Fruit fly (Drosophila melanogaster): ENCODE data around the gene Zmynd8.

Gene Zmynd8

dm6 chr3R:31689727-31690126 is 20.5 kb downstream of the Zmynd8 start:
- TF ChIP-seq Pif1B (GFP tag; optimal IDR thresholded peaks at IDR 0.05) (peak; percentile 37), CG14655 (GFP tag; optimal IDR thresholded peaks at IDR 0.05) (peak; percentile 87), CG8301 (tag; optimal IDR thresholded peaks at IDR 0.05) (peak; percentile 78), CG9948 (tag; optimal IDR thresholded peaks at IDR 0.05) (peak; percentile 76), CG13204 (GFP tag; optimal IDR thresholded peaks at IDR 0.05) (no peak), Ets98B (GFP tag; IDR thresholded peaks at IDR 0.05) (no peak), CG12605 (GFP tag; IDR thresholded peaks at IDR 0.05) (no peak), CG4496 (GFP tag; IDR thresholded peaks at IDR 0.05) (no peak), CG17806 (tag; optimal IDR thresholded peaks at IDR 0.05) (peak; percentile 49), Pif1A (GFP tag; optimal IDR thresholded peaks at IDR 0.05) (peak; percentile 47), CG34367 (tag; optimal IDR thresholded peaks at IDR 0.05) (peak; percentile 27), CG32121 (GFP tag; IDR thresholded peaks at IDR 0.05) (no peak), CG10348 (GFP tag; IDR thresholded peaks at IDR 0.05) (no peak), D1 (tag; optimal IDR thresholded peaks at IDR 0.05) (no peak), CG15710 (tag; optimal IDR thresholded peaks at IDR 0.05) (peak; percentile 28), rn (GFP tag; IDR thresholded peaks at IDR 0.05) (no peak), CG8159 (tag; optimal IDR thresholded peaks at IDR 0.05) (peak; percentile 42), fd96Ca (GFP tag; IDR thresholded peaks at IDR 0.05) (peak; percentile 37; the same call in 2 of the 3 replicates), Snoo (tag; optimal IDR thresholded peaks at IDR 0.05) (no peak), EcR (GFP tag; optimal IDR thresholded peaks at IDR 0.05) (no peak), gl (tag; optimal IDR thresholded peaks at IDR 0.05) (no peak)

dm6 chr3R:31690439-31690838 is 21.2 kb downstream of the Zmynd8 start:
- TF ChIP-seq CG13204 (GFP tag; optimal IDR thresholded peaks at IDR 0.05) = peak; percentile 23
- TF ChIP-seq Snoo (tag; optimal IDR thresholded peaks at IDR 0.05) = no peak
- peak; percentile 63 for TF ChIP-seq EcR (GFP tag; optimal IDR thresholded peaks at IDR 0.05)
- TF ChIP-seq CG17806 (tag; optimal IDR thresholded peaks at IDR 0.05) = no peak
- no peak for TF ChIP-seq CG12605 (GFP tag; IDR thresholded peaks at IDR 0.05)
- TF ChIP-seq CG4496 (GFP tag; IDR thresholded peaks at IDR 0.05) = no peak
- no peak for TF ChIP-seq Ets98B (GFP tag; IDR thresholded peaks at IDR 0.05)

dm6 chr3R:31696664-31697063 is 27.4 kb downstream of the Zmynd8 start:
- TF ChIP-seq CG34367 (tag; optimal IDR thresholded peaks at IDR 0.05) = no peak
- peak; percentile 27 for TF ChIP-seq CG14655 (GFP tag; optimal IDR thresholded peaks at IDR 0.05)

dm6 chr3R:31697606-31698005 is 28.3 kb downstream of the Zmynd8 start:
- TF ChIP-seq CG8159 (tag; optimal IDR thresholded peaks at IDR 0.05) = no peak
- no peak for TF ChIP-seq CG9948 (tag; optimal IDR thresholded peaks at IDR 0.05)
- TF ChIP-seq CG32121 (GFP tag; IDR thresholded peaks at IDR 0.05) = no peak
- TF ChIP-seq CG4496 (GFP tag; IDR thresholded peaks at IDR 0.05) = no peak
- TF ChIP-seq CG34367 (tag; optimal IDR thresholded peaks at IDR 0.05) = no peak
- no peak for TF ChIP-seq CG12605 (GFP tag; IDR thresholded peaks at IDR 0.05)
- no peak for TF ChIP-seq CG14655 (GFP tag; optimal IDR thresholded peaks at IDR 0.05)

dm6 chr3R:31698143-31698776 is 29.0 kb downstream of the Zmynd8 start:
- TF ChIP-seq CG12605 (GFP tag; IDR thresholded peaks at IDR 0.05) (peak; percentile 65), D1 (tag; optimal IDR thresholded peaks at IDR 0.05) (peak; percentile 80), fd96Ca (GFP tag; IDR thresholded peaks at IDR 0.05) (peak; percentile 68; the same call in 2 of the 3 replicates), CG4496 (GFP tag; IDR thresholded peaks at IDR 0.05) (peak; percentile 52; the same call in 1 of the 3 replicates), gl (tag; optimal IDR thresholded peaks at IDR 0.05) (peak; percentile 89), Pif1A (GFP tag; optimal IDR thresholded peaks at IDR 0.05) (peak; percentile 85), CG9948 (tag; optimal IDR thresholded peaks at IDR 0.05) (peak; percentile 91), CG32121 (GFP tag; IDR thresholded peaks at IDR 0.05) (no peak), CG8301 (tag; optimal IDR thresholded peaks at IDR 0.05) (peak; percentile 50), Snoo (tag; optimal IDR thresholded peaks at IDR 0.05) (peak; percentile 91), rn (GFP tag; IDR thresholded peaks at IDR 0.05) (no peak), CG14655 (GFP tag; optimal IDR thresholded peaks at IDR 0.05) (peak; percentile 78), CG34367 (tag; optimal IDR thresholded peaks at IDR 0.05) (peak; percentile 90), CG15710 (tag; optimal IDR thresholded peaks at IDR 0.05) (peak; percentile 90), CG8159 (tag; optimal IDR thresholded peaks at IDR 0.05) (peak; percentile 95), CG10348 (GFP tag; IDR thresholded peaks at IDR 0.05) (no peak), EcR (GFP tag; optimal IDR thresholded peaks at IDR 0.05) (peak; percentile 29), CG13204 (GFP tag; optimal IDR thresholded peaks at IDR 0.05) (peak; percentile 65), CG17806 (tag; optimal IDR thresholded peaks at IDR 0.05) (peak; percentile 94), Ets98B (GFP tag; IDR thresholded peaks at IDR 0.05) (0 out of 2 replicates have a peak, but pooled peaks have one; percentile 20), Pif1B (GFP tag; optimal IDR thresholded peaks at IDR 0.05) (peak; percentile 81)

- 0 out of 2 replicates have a peak, but pooled peaks have one; percentile 32 for TF ChIP-seq rn (GFP tag; IDR thresholded peaks at IDR 0.05)
- peak; percentile 72 for TF ChIP-seq fd96Ca (GFP tag; IDR thresholded peaks at IDR 0.05)
- TF ChIP-seq CG10348 (GFP tag; IDR thresholded peaks at IDR 0.05) = no peak
- TF ChIP-seq CG17806 (tag; optimal IDR thresholded peaks at IDR 0.05) = peak; percentile 71
- peak; percentile 64 for TF ChIP-seq CG15710 (tag; optimal IDR thresholded peaks at IDR 0.05)
- 0 out of 2 replicates have a peak, but pooled peaks have one; percentile 43 for TF ChIP-seq CG32121 (GFP tag; IDR thresholded peaks at IDR 0.05)
- no peak for TF ChIP-seq Snoo (tag; optimal IDR thresholded peaks at IDR 0.05)
- TF ChIP-seq CG12605 (GFP tag; IDR thresholded peaks at IDR 0.05) = peak; percentile 78
- no peak for TF ChIP-seq D1 (tag; optimal IDR thresholded peaks at IDR 0.05)
- TF ChIP-seq CG9948 (tag; optimal IDR thresholded peaks at IDR 0.05) = peak; percentile 81
- peak; percentile 60 for TF ChIP-seq CG8159 (tag; optimal IDR thresholded peaks at IDR 0.05)
- TF ChIP-seq gl (tag; optimal IDR thresholded peaks at IDR 0.05) = peak; percentile 14
- peak; percentile 73 for TF ChIP-seq Pif1B (GFP tag; optimal IDR thresholded peaks at IDR 0.05)
- peak; percentile 92 for TF ChIP-seq EcR (GFP tag; optimal IDR thresholded peaks at IDR 0.05)
- TF ChIP-seq CG8301 (tag; optimal IDR thresholded peaks at IDR 0.05) = peak; percentile 91
- TF ChIP-seq CG14655 (GFP tag; optimal IDR thresholded peaks at IDR 0.05) = peak; percentile 93
- TF ChIP-seq CG4496 (GFP tag; IDR thresholded peaks at IDR 0.05) = peak; percentile 84
- TF ChIP-seq CG13204 (GFP tag; optimal IDR thresholded peaks at IDR 0.05) = peak; percentile 8
- TF ChIP-seq Pif1A (GFP tag; optimal IDR thresholded peaks at IDR 0.05) = peak; percentile 72
- TF ChIP-seq Ets98B (GFP tag; IDR thresholded peaks at IDR 0.05) = peak; percentile 76
- peak; percentile 66 for TF ChIP-seq CG34367 (tag; optimal IDR thresholded peaks at IDR 0.05)
These were observed 30.9 kb downstream of the Zmynd8 start for dm6 chr3R:31700212-31700611.

Measured in whole organism, pupa.